Worm (Caenorhabditis elegans): Measurements from ENCODE around the gene tsp-8.

The tsp-8 gene

ce11 chrX:14711168-14711629 lies 18.1 kb downstream of the tsp-8 start, which contains the start of gene atrn-1 (continued):
- TF ChIP-seq nhr-76 (tag; optimal IDR thresholded peaks at IDR 0.05), result no peak
- no peak for TF ChIP-seq Y75B8A.6 (GFP tag; IDR thresholded peaks at IDR 0.05)
- no peak for TF ChIP-seq sdz-12 (GFP tag; optimal IDR thresholded peaks at IDR 0.05)
- no peak for TF ChIP-seq hlh-30 (tag; optimal IDR thresholded peaks at IDR 0.05; ENCODE audit: insufficient read depth)
- no peak for TF ChIP-seq ZK337.2 (GFP tag; IDR thresholded peaks at IDR 0.05)
- TF ChIP-seq nhr-25 (tag; optimal IDR thresholded peaks at IDR 0.05; ENCODE audit: borderline replicate concordance, insufficient read depth), result no peak
- no peak for TF ChIP-seq zag-1 (tag; optimal IDR thresholded peaks at IDR 0.05)
- no peak for TF ChIP-seq cey-2 (tag; optimal IDR thresholded peaks at IDR 0.05; ENCODE audit: borderline replicate concordance, insufficient read depth)
- TF ChIP-seq ceh-62 (tag; optimal IDR thresholded peaks at IDR 0.05), result no peak
- TF ChIP-seq nhr-111 (GFP tag; optimal IDR thresholded peaks at IDR 0.05), result no peak
- no peak for TF ChIP-seq egl-27 (tag; optimal IDR thresholded peaks at IDR 0.05)
- TF ChIP-seq T20F7.1 (GFP tag; optimal IDR thresholded peaks at IDR 0.05), result no peak
- TF ChIP-seq lin-39 (tag; optimal IDR thresholded peaks at IDR 0.05), result no peak
- TF ChIP-seq lin-13 (GFP tag; optimal IDR thresholded peaks at IDR 0.05), result no peak
- peak; percentile 6 for TF ChIP-seq mxl-3 (GFP tag; optimal IDR thresholded peaks at IDR 0.05)
- no peak for TF ChIP-seq Y5F2A.4 (GFP tag; optimal IDR thresholded peaks at IDR 0.05)
- TF ChIP-seq ama-1 (optimal IDR thresholded peaks at IDR 0.05), result no peak

- TF ChIP-seq egl-43 (GFP tag; IDR thresholded peaks at IDR 0.05), result no peak
- no peak for TF ChIP-seq F10B5.3 (tag; optimal IDR thresholded peaks at IDR 0.05)
- peak in 1 of 2 experiments; percentile 10 for TF ChIP-seq mdl-1 (tag; optimal IDR thresholded peaks at IDR 0.05)
- TF ChIP-seq unc-130 (GFP tag; optimal IDR thresholded peaks at IDR 0.05), result no peak
- no peak for TF ChIP-seq Y48G9A.11 (GFP tag; IDR thresholded peaks at IDR 0.05)
- TF ChIP-seq dmd-6 (GFP tag; IDR thresholded peaks at IDR 0.05), result peak; percentile 21; the same call in 1 of the 2 replicates
- TF ChIP-seq hif-1 (tag; optimal IDR thresholded peaks at IDR 0.05), result no peak
- no peak for TF ChIP-seq ztf-11 (tag; optimal IDR thresholded peaks at IDR 0.05)
- TF ChIP-seq pqm-1 (tag; optimal IDR thresholded peaks at IDR 0.05), result no peak
- no peak for TF ChIP-seq attf-4 (tag; optimal IDR thresholded peaks at IDR 0.05)
- TF ChIP-seq mdt-29 (GFP tag; IDR thresholded peaks at IDR 0.05), result no peak
- no peak for TF ChIP-seq egl-27 (tag; optimal IDR thresholded peaks at IDR 0.05)
- no peak for TF ChIP-seq F49E8.2 (tag; optimal IDR thresholded peaks at IDR 0.05; ENCODE audit: borderline replicate concordance)
- peak; percentile 23 for TF ChIP-seq nhr-28 (tag; optimal IDR thresholded peaks at IDR 0.05)
Measured at ce11 chrX:14709591-14709990, 19.7 kb downstream of the tsp-8 start.

ce11 chrX:14708176-14708642 lies 21.1 kb downstream of the tsp-8 start:
- TF ChIP-seq F26F4.8 (GFP tag; conservative IDR thresholded peaks at IDR 0.05) (no peak), ZK337.2 (GFP tag; IDR thresholded peaks at IDR 0.05) (0 out of 2 replicates have a peak, but pooled peaks have one; percentile 44), fos-1 (tag; optimal IDR thresholded peaks at IDR 0.05) (no peak), ces-1 (GFP tag; optimal IDR thresholded peaks at IDR 0.05) (no peak), ZK546.5 (tag; optimal IDR thresholded peaks at IDR 0.05) (no peak), rbr-2 (tag; optimal IDR thresholded peaks at IDR 0.05) (peak; percentile 97), dmd-9 (GFP tag; IDR thresholded peaks at IDR 0.05) (0 out of 2 replicates have a peak, but pooled peaks have one; percentile 65), spr-3 (GFP tag; optimal IDR thresholded peaks at IDR 0.05) (peak; percentile 69), D1046.2 (GFP tag; IDR thresholded peaks at IDR 0.05) (no peak), lin-13 (GFP tag; optimal IDR thresholded peaks at IDR 0.05) (peak; percentile 89), Y5F2A.4 (GFP tag; optimal IDR thresholded peaks at IDR 0.05) (peak; percentile 56), zip-2 (tag; optimal IDR thresholded peaks at IDR 0.05) (peak; percentile 45), hlh-11 (tag; optimal IDR thresholded peaks at IDR 0.05) (peak; percentile 99), lin-15B (tag; optimal IDR thresholded peaks at IDR 0.05) (no peak), ceh-20 (GFP tag; IDR thresholded peaks at IDR 0.05) (peak; percentile 88; the same call in 1 of the 2 replicates), F37D6.2 (tag; optimal IDR thresholded peaks at IDR 0.05) (peak; percentile 92), nhr-102 (tag; optimal IDR thresholded peaks at IDR 0.05) (peak; percentile 75), snpc-1.2 (GFP tag; IDR thresholded peaks at IDR 0.05) (0 out of 2 replicates have a peak, but pooled peaks have one; percentile 24), nhr-28 (tag; optimal IDR thresholded peaks at IDR 0.05) (peak; percentile 85), lin-1 (GFP tag; IDR thresholded peaks at IDR 0.05) (0 out of 2 replicates have a peak, but pooled peaks have one; percentile 52), unc-39 (tag; optimal IDR thresholded peaks at IDR 0.05) (no peak), nhr-6 (tag; optimal IDR thresholded peaks at IDR 0.05) (peak; percentile 90), nhr-41 (GFP tag; IDR thresholded peaks at IDR 0.05) (no peak)

All from whole organism, L4 larva.